Worm (Caenorhabditis elegans) whole organism, midembryonic: ENCODE measurements around the gene W02A2.8.

Source experiments
- T22C8.4 ChIP-seq: fragments of 200-800 bp; sonication (Bioruptor generic); IDR thresholded peaks from 2 replicates; pipeline ENCODE4 v1.3.6; 2022; ENCODE audit warnings: missing genetic modification characterization, missing compliant biosample characterization
- cog-1 ChIP-seq: sonication (generic microtip); optimal IDR thresholded peaks from 2 replicates; lab custom pipeline; 2016; ENCODE audit warnings: missing genetic modification characterization, missing compliant biosample characterization
- flt-1 ChIP-seq: fragments of 200-800 bp; sonication (Bioruptor generic); IDR thresholded peaks from 2 replicates; pipeline ENCODE4 v1.3.6; 2022; ENCODE audit warnings: missing genetic modification characterization, missing compliant biosample characterization
- ref-1 ChIP-seq: fragments of 200-800 bp; sonication (Bioruptor generic); conservative IDR thresholded peaks from 2 replicates; pipeline ENCODE4 v1.3.6; 2022; ENCODE audit warnings: missing genetic modification reagents, missing genetic modification characterization, missing compliant biosample characterization
- ztf-23 ChIP-seq: fragments of 200-800 bp; sonication (Bioruptor generic); IDR thresholded peaks from 2 replicates; pipeline ENCODE4 v1.3.6; 2022; ENCODE audit warnings: missing genetic modification reagents, missing genetic modification characterization, missing compliant biosample characterization
- ztf-29 ChIP-seq: fragments of 200-800 bp; sonication (Bioruptor generic); IDR thresholded peaks from 2 replicates; pipeline ENCODE4 v1.3.6; 2022; ENCODE audit warnings: missing genetic modification reagents, missing genetic modification characterization, missing compliant biosample characterization

DNA sequence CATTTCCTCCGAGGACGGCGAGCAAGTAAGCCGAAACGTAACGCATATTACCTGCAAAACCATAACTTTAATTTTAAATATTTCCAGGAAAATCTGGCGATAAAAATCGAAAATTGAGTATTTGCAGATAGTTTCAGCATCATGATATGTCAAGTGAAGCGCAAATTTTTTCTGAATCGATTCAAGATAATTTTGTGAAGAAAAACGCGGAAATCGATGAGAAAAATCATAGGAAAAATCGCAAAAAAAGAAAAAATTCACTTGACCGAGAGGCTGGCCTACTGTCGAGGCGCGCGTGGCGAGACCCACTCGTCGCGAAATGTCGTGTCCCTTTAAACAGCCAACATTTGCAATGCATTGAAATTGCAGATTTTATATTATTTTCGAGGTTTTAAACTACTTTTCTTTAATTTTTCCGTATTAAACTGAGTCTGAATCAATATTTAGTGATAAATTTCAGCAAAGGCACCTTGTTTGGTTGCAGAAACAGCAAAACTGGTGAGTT is 11.9 kb upstream of the W02A2.8 start, which contains the start of the genes rla-2, popl-7 and Y62E10A.24:
- TF ChIP-seq ref-1 (GFP tag; lab: Robert Waterston, UW) (no peak), ztf-29 (GFP tag; lab: Robert Waterston, UW) (no peak), T22C8.4 (no peak), ztf-23 (no peak), cog-1 (tag; lab: Kevin White, UChicago) (no peak), flt-1 (no peak)
